Worm (Caenorhabditis elegans) whole organism, L1 larva: ENCODE results near the gene K03A1.4.
A peak's percentile ranks its signal among the peaks of the same experiment; 100 is the strongest.

ENCODE experiments used
- C04F5.9 ChIP-seq: sonication (generic microtip); optimal IDR thresholded peaks from 2 replicates; lab custom pipeline; 2016; ENCODE audit warnings: missing genetic modification characterization, missing compliant biosample characterization
- C16A3.4 ChIP-seq: fragments of 150-350 bp; optimal IDR thresholded peaks from 2 replicates; lab custom pipeline; 2014; ENCODE audit warnings: missing biosample characterization, missing genetic modification characterization
- aha-1 ChIP-seq: fragments of 150-350 bp; optimal IDR thresholded peaks from 2 replicates; lab custom pipeline; 2014; ENCODE audit warnings: missing biosample characterization, missing genetic modification characterization
- ama-1 ChIP-seq: fragments of 150-350 bp; optimal IDR thresholded peaks from 2 replicates; lab custom pipeline; 2014
- blmp-1 ChIP-seq: fragments of 150-350 bp; optimal IDR thresholded peaks from 2 replicates; lab custom pipeline; 2014; ENCODE audit warnings: missing biosample characterization, missing genetic modification characterization
- ceh-82 ChIP-seq, 3 experiments: fragments of 150-350 bp in 1 of 3; sonication (generic microtip) in 2 of 3; optimal IDR thresholded peaks; 2 replicates each; lab custom pipeline; 2014 to 2017; ENCODE audit warnings: missing biosample characterization in 3 of 3, missing genetic modification characterization in 3 of 3
- ceh-88 ChIP-seq: fragments of 200-800 bp; sonication (Bioruptor generic); IDR thresholded peaks from 2 replicates; pipeline ENCODE4 v1.3.6; 2022; ENCODE audit warnings: missing genetic modification characterization, missing compliant biosample characterization
- dpl-1 ChIP-seq, 3 experiments: fragments of 150-350 bp in 2 of 3; sonication (generic microtip) in 1 of 3; optimal IDR thresholded peaks; 2 replicates each; lab custom pipeline; 2014 to 2017; ENCODE audit warnings: missing biosample characterization in 3 of 3, missing genetic modification characterization in 3 of 3, missing genetic modification reagents in 3 of 3
- dsc-1 ChIP-seq: sonication (generic microtip); optimal IDR thresholded peaks from 2 replicates; lab custom pipeline; 2016; ENCODE audit warnings: mild to moderate bottlenecking, missing genetic modification characterization, missing compliant biosample characterization
- efl-1 ChIP-seq, 4 experiments: fragments of 150-350 bp; optimal IDR thresholded peaks in 3 of 4; peaks in 1 of 4; 1 replicate in 1 of 4; 2 replicates in 3 of 4; lab custom pipeline; 2014; ENCODE audit warnings: missing biosample characterization in 2 of 4, missing genetic modification characterization in 2 of 4, missing genetic modification reagents in 2 of 4
- efl-3 ChIP-seq: fragments of 200-800 bp; sonication (Bioruptor generic); optimal IDR thresholded peaks from 2 replicates; lab custom pipeline; 2018; ENCODE audit warnings: mild to moderate bottlenecking, missing genetic modification characterization, missing compliant biosample characterization
- egl-13 ChIP-seq: sonication (generic microtip); optimal IDR thresholded peaks from 2 replicates; lab custom pipeline; 2016; ENCODE audit warnings: missing genotype, missing genetic modification reagents, missing genetic modification characterization, missing compliant biosample characterization
- elt-2 ChIP-seq: sonication (generic microtip); optimal IDR thresholded peaks from 2 replicates; lab custom pipeline; 2016; ENCODE audit warnings: missing genetic modification characterization, mild to moderate bottlenecking, inconsistent platforms, missing compliant biosample characterization, missing genetic modification reagents
- elt-3 ChIP-seq, 6 experiments: fragments of 150-350 bp in 1 of 6; sonication (generic microtip); optimal IDR thresholded peaks; 2 replicates each; lab custom pipeline; 2017 to 2018; ENCODE audit warnings: missing biosample characterization in 6 of 6, missing genetic modification characterization in 6 of 6, inconsistent platforms in 1 of 6
- ets-5 ChIP-seq: fragments of 200-800 bp; sonication (Bioruptor generic); IDR thresholded peaks from 2 replicates; pipeline ENCODE4 v1.3.6; 2022; ENCODE audit warnings: missing genetic modification characterization, missing compliant biosample characterization
- fkh-10 ChIP-seq: sonication (generic microtip); optimal IDR thresholded peaks from 2 replicates; lab custom pipeline; 2017; ENCODE audit warnings: missing biosample characterization, missing genetic modification reagents, missing genetic modification characterization
- fkh-4 ChIP-seq: sonication (generic microtip); optimal IDR thresholded peaks from 2 replicates; lab custom pipeline; 2016; ENCODE audit warnings: missing compliant biosample characterization, missing genetic modification characterization, borderline replicate concordance
- fkh-8 ChIP-seq: sonication (generic microtip); optimal IDR thresholded peaks from 2 replicates; lab custom pipeline; 2016; ENCODE audit warnings: mild to moderate bottlenecking, missing genetic modification characterization, missing compliant biosample characterization
- fos-1 ChIP-seq: fragments of 150-350 bp; optimal IDR thresholded peaks from 2 replicates; lab custom pipeline; 2014; ENCODE audit warnings: missing biosample characterization, missing genetic modification characterization
- grh-1 ChIP-seq: fragments of 200-800 bp; sonication (Bioruptor generic); IDR thresholded peaks from 2 replicates; pipeline ENCODE4 v1.3.6; 2022; ENCODE audit warnings: missing genetic modification reagents, missing genetic modification characterization, missing compliant biosample characterization
- hlh-4 ChIP-seq: sonication (generic microtip); optimal IDR thresholded peaks from 2 replicates; lab custom pipeline; 2016; ENCODE audit warnings: mild to moderate bottlenecking, missing genetic modification characterization, missing compliant biosample characterization
- hpl-2 ChIP-seq: fragments of 150-350 bp; optimal IDR thresholded peaks from 2 replicates; lab custom pipeline; 2014; ENCODE audit warnings: missing biosample characterization, missing genetic modification reagents, missing genetic modification characterization
- irx-1 ChIP-seq: sonication (generic microtip); optimal IDR thresholded peaks from 2 replicates; lab custom pipeline; 2016; ENCODE audit warnings: missing genetic modification characterization, missing compliant biosample characterization
- isw-1 ChIP-seq: fragments of 200-800 bp; sonication (Bioruptor generic); IDR thresholded peaks from 2 replicates; pipeline ENCODE4 v1.3.6; 2022; ENCODE audit warnings: missing genetic modification characterization, missing compliant biosample characterization
- jun-1 ChIP-seq: fragments of 150-350 bp; optimal IDR thresholded peaks from 2 replicates; lab custom pipeline; 2014; ENCODE audit warnings: missing biosample characterization, missing genetic modification reagents, missing genetic modification characterization
- lin-13 ChIP-seq: fragments of 150-350 bp; optimal IDR thresholded peaks from 2 replicates; lab custom pipeline; 2014; ENCODE audit warnings: missing biosample characterization, missing genetic modification reagents, missing genetic modification characterization
- lsy-2 ChIP-seq, 2 experiments: fragments of 150-350 bp; optimal IDR thresholded peaks; 2 replicates each; lab custom pipeline; 2014; ENCODE audit warnings: missing biosample characterization in 2 of 2, missing genetic modification characterization in 2 of 2
- mab-9 ChIP-seq: fragments of 200-800 bp; sonication (Bioruptor generic); IDR thresholded peaks from 2 replicates; pipeline ENCODE4 v1.3.6; 2022; ENCODE audit warnings: missing genetic modification reagents, missing genetic modification characterization, missing compliant biosample characterization
- mef-2 ChIP-seq: fragments of 150-350 bp; optimal IDR thresholded peaks from 2 replicates; lab custom pipeline; 2014; ENCODE audit warnings: missing biosample characterization, missing genetic modification characterization
- mep-1 ChIP-seq: fragments of 150-350 bp; optimal IDR thresholded peaks from 2 replicates; lab custom pipeline; 2014; ENCODE audit warnings: missing biosample characterization, missing genetic modification characterization
- nhr-19 ChIP-seq: fragments of 200-800 bp; sonication (Bioruptor generic); conservative IDR thresholded peaks from 2 replicates; pipeline ENCODE4 v1.3.6; 2022; ENCODE audit warnings: missing genetic modification characterization, missing compliant biosample characterization
- nhr-237 ChIP-seq: fragments of 150-350 bp; optimal IDR thresholded peaks from 2 replicates; lab custom pipeline; 2014; ENCODE audit warnings: missing biosample characterization, missing genetic modification characterization
- nhr-28 ChIP-seq: fragments of 150-350 bp; optimal IDR thresholded peaks from 2 replicates; lab custom pipeline; 2014; ENCODE audit warnings: missing biosample characterization, missing genetic modification characterization
- nhr-47 ChIP-seq: sonication (generic microtip); optimal IDR thresholded peaks from 2 replicates; lab custom pipeline; 2016; ENCODE audit warnings: mild to moderate bottlenecking, missing genetic modification characterization, moderate library complexity, missing compliant biosample characterization
- nhr-71 ChIP-seq: sonication (generic microtip); optimal IDR thresholded peaks from 2 replicates; lab custom pipeline; 2016; ENCODE audit warnings: mild to moderate bottlenecking, missing genetic modification characterization, moderate library complexity, missing compliant biosample characterization
- nhr-85 ChIP-seq: sonication (generic microtip); peaks from one replicate; lab custom pipeline; 2016; ENCODE audit warnings: missing genetic modification characterization, inconsistent platforms, missing compliant biosample characterization
- pag-3 ChIP-seq: sonication (generic microtip); optimal IDR thresholded peaks from 2 replicates; lab custom pipeline; 2017; ENCODE audit warnings: missing genetic modification characterization, mild to moderate bottlenecking, missing compliant biosample characterization, antibody characterized with exemption, borderline replicate concordance; ENCODE audit not compliant: insufficient read depth
- rnt-1 ChIP-seq: sonication (generic microtip); optimal IDR thresholded peaks from 2 replicates; lab custom pipeline; 2016; ENCODE audit warnings: mild to moderate bottlenecking, missing genetic modification characterization, moderate library complexity, missing compliant biosample characterization
- skn-1 ChIP-seq: fragments of 150-350 bp; optimal IDR thresholded peaks from 2 replicates; lab custom pipeline; 2014; ENCODE audit warnings: missing biosample characterization, missing genetic modification characterization
- snpc-4 ChIP-seq: fragments of 150-350 bp; optimal IDR thresholded peaks from 2 replicates; lab custom pipeline; 2014; ENCODE audit warnings: missing biosample characterization, missing genetic modification characterization
- sptf-1 ChIP-seq: fragments of 150-350 bp; optimal IDR thresholded peaks from 2 replicates; lab custom pipeline; 2014; ENCODE audit warnings: missing biosample characterization, missing genetic modification characterization
- tbx-2 ChIP-seq: sonication (generic microtip); optimal IDR thresholded peaks from 2 replicates; lab custom pipeline; 2016; ENCODE audit warnings: missing genetic modification characterization, missing compliant biosample characterization
- tlp-1 ChIP-seq: fragments of 150-350 bp; optimal IDR thresholded peaks from 2 replicates; lab custom pipeline; 2014; ENCODE audit warnings: missing biosample characterization, missing genetic modification characterization
- unc-130 ChIP-seq: fragments of 150-350 bp; optimal IDR thresholded peaks from 2 replicates; lab custom pipeline; 2017; ENCODE audit warnings: missing biosample characterization, missing genetic modification characterization, inconsistent platforms
- unc-86 ChIP-seq: sonication (generic microtip); optimal IDR thresholded peaks from 2 replicates; lab custom pipeline; 2016; ENCODE audit warnings: missing genetic modification characterization, missing compliant biosample characterization
- xbp-1 ChIP-seq: sonication (generic microtip); optimal IDR thresholded peaks from 2 replicates; lab custom pipeline; 2016; ENCODE audit warnings: missing genetic modification characterization, missing compliant biosample characterization
- ztf-11 ChIP-seq, 2 experiments: sonication (generic microtip); optimal IDR thresholded peaks; 2 replicates each; lab custom pipeline; 2016 to 2017; ENCODE audit warnings: missing genetic modification characterization in 2 of 2, missing biosample characterization in 1 of 2, missing compliant biosample characterization in 1 of 2

The K03A1.4 gene

DNA sequence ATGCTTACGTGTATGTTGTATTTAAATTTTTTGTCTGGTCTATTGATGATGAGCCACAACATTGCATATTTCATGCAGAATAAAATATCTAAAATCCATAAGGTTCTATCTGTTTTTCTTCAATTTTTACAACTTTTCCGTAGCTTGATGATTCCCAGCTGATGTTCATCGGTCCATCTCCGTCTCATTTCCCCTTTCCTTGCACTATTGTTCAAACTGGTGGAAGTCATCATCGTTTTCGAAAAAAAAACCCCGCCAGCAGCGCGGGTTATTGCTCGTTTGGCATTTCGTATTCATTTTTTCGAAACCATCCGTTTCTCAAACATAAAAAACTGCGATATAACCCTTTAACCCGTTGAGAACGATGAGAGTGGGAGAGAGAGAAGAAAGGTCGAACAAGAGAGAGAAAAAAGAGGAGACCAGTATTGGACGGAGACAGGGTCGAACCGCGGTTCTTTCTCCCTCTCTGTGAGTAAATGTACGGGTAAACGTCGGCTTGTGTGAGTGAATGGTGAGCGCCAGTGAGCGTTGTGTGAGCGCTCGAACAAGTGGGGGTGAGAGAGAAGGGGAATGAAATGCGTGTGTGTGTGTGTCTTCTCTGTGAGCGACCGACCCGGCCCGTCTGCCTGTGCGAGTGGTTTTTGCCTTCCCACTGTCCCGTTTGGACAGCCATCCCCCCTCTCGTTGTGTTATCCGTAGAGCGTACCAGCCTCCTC, 33.8 kb downstream of the K03A1.4 start (continued):
- TF ChIP-seq C04F5.9 (tag; lab: Kevin White, UChicago): peak; percentile 9
- peak; percentile 61 for TF ChIP-seq isw-1 (GFP tag; lab: Robert Waterston, UW)
- no peak for TF ChIP-seq tlp-1 (tag; lab: Kevin White, UChicago)
- TF ChIP-seq unc-86: peak; percentile 74
- TF ChIP-seq xbp-1 (tag; lab: Kevin White, UChicago): peak; percentile 87
- no peak for TF ChIP-seq sptf-1 (tag; lab: Kevin White, UChicago)
- TF ChIP-seq mef-2 (tag; lab: Kevin White, UChicago): peak; percentile 68
- TF ChIP-seq fkh-8 (tag; lab: Kevin White, UChicago): peak; percentile 82
- peak in 1 of 2 experiments; percentile 59 for TF ChIP-seq ztf-11 (tag; optimal IDR thresholded peaks at IDR 0.05; lab: Kevin White, UChicago)
- TF ChIP-seq blmp-1: peak; percentile 48
- TF ChIP-seq jun-1: peak; percentile 74
- peak; percentile 89 for TF ChIP-seq nhr-85 (tag; lab: Kevin White, UChicago)
- TF ChIP-seq lin-13: peak; percentile 84
- TF ChIP-seq rnt-1 (tag; lab: Kevin White, UChicago): peak; percentile 69
- no peak for TF ChIP-seq ets-5
- TF ChIP-seq nhr-237 (tag; lab: Kevin White, UChicago): peak; percentile 66
- no peak for TF ChIP-seq ama-1
- peak; percentile 87 for TF ChIP-seq tbx-2 (tag; lab: Kevin White, UChicago)
- TF ChIP-seq dsc-1 (tag; lab: Kevin White, UChicago): peak; percentile 79
- TF ChIP-seq aha-1 (tag; lab: Kevin White, UChicago): peak; percentile 5
- TF ChIP-seq unc-130 (tag; lab: Kevin White, UChicago): peak; percentile 16
- TF ChIP-seq irx-1 (tag; lab: Kevin White, UChicago): peak; percentile 68
- peak; percentile 82 for TF ChIP-seq mep-1 (tag; lab: Kevin White, UChicago)
- TF ChIP-seq lsy-2 (tag; optimal IDR thresholded peaks at IDR 0.05; lab: Kevin White, UChicago): peak; percentile 60 to 85
- TF ChIP-seq pag-3: no peak
- TF ChIP-seq nhr-71 (tag; lab: Kevin White, UChicago): peak; percentile 91
- peak; percentile 25 to 47 (median 37) for TF ChIP-seq dpl-1 (GFP tag; optimal IDR thresholded peaks at IDR 0.05; lab: Kevin White, UChicago)
- peak; percentile 53 to 56 for TF ChIP-seq efl-1 (optimal IDR thresholded peaks at IDR 0.05; lab: Kevin White, UChicago)
- peak in 1 of 2 experiments; percentile 94 for TF ChIP-seq efl-1 (GFP tag; optimal IDR thresholded peaks at IDR 0.05 in 1 of 2; lab: Kevin White, UChicago)
- peak; percentile 38 for TF ChIP-seq elt-2 (tag; lab: Kevin White, UChicago)
- peak; percentile 53 for TF ChIP-seq fos-1 (tag; lab: Kevin White, UChicago)
- peak in 3 of 6 experiments; percentile 62 to 86 (median 77) for TF ChIP-seq elt-3 (tag; optimal IDR thresholded peaks at IDR 0.05; lab: Kevin White, UChicago)
- no peak for TF ChIP-seq hlh-4 (tag; lab: Kevin White, UChicago)
- TF ChIP-seq ceh-82 (tag; optimal IDR thresholded peaks at IDR 0.05; lab: Kevin White, UChicago): peak; percentile 44 to 85 (median 71)
- TF ChIP-seq fkh-4: peak; percentile 58
- peak; percentile 40 for TF ChIP-seq snpc-4
- no peak for TF ChIP-seq nhr-28 (tag; lab: Kevin White, UChicago)
- peak; percentile 20 for TF ChIP-seq skn-1 (tag; lab: Kevin White, UChicago)
- TF ChIP-seq fkh-10 (GFP tag; lab: Kevin White, UChicago): peak; percentile 78
- peak; percentile 86 for TF ChIP-seq nhr-47
- TF ChIP-seq hpl-2: no peak
- TF ChIP-seq efl-3 (GFP tag; lab: Kevin White, UChicago): no peak
- no peak for TF ChIP-seq ceh-88 (GFP tag; lab: Robert Waterston, UW)
- TF ChIP-seq C16A3.4 (tag; lab: Kevin White, UChicago): peak; percentile 93
- peak; percentile 62 for TF ChIP-seq egl-13 (tag; lab: Kevin White, UChicago)
- peak; percentile 77 for TF ChIP-seq nhr-19
- peak; percentile 55 for TF ChIP-seq mab-9
- peak; percentile 47 for TF ChIP-seq grh-1 (GFP tag; lab: Robert Waterston, UW)
